Worm (Caenorhabditis elegans) whole organism, L1 larva: Measurements from ENCODE around the gene grwd-1.
A peak's percentile ranks its signal among the peaks of the same experiment; 100 is the strongest.

Experiments used
- nhr-12 ChIP-seq: sonication (generic microtip); optimal IDR thresholded peaks from 2 replicates; lab custom pipeline; 2017; ENCODE audit warnings: missing biosample characterization, missing genetic modification characterization
- nhr-71 ChIP-seq: sonication (generic microtip); optimal IDR thresholded peaks from 2 replicates; lab custom pipeline; 2016; ENCODE audit warnings: mild to moderate bottlenecking, missing genetic modification characterization, moderate library complexity, missing compliant biosample characterization

grwd-1 gene

DNA sequence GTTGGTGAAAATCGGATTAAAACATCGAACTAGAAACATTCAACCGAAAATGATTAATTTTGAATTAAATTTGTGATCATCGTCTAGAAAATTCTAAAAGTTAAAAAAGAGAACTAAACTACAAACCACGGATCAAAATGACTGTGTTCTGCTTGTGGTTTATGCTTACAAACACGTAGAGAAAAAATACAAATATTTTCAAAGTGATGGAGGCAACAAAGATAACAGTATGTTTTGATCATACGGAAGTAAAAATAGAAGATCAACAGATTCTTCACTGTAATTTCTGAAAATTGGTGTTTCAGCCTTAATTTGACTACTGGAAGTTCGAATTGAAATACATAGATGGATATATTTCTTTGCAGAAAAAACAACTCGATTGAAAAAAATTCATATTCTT, 50.0 kb downstream of the grwd-1 start:
- TF ChIP-seq nhr-12 (tag; lab: Kevin White, UChicago), result no peak
- peak; percentile 11 for TF ChIP-seq nhr-71 (tag; lab: Kevin White, UChicago)
- TF ChIP-seq, all 84 proteins: peak for 1
